Fruit fly (Drosophila melanogaster): ENCODE measurements around the gene Hsp83.

dm6 chr3L:3172445-3172844, 20.3 kb upstream of the Hsp83 start, which contains the start of gene CG14963:
- TF ChIP-seq psq (optimal IDR thresholded peaks at IDR 0.05), result no peak
- TF ChIP-seq EcR (GFP tag; optimal IDR thresholded peaks at IDR 0.05), result no peak
- no peak for TF ChIP-seq Dll (optimal IDR thresholded peaks at IDR 0.05)
- TF ChIP-seq pan (optimal IDR thresholded peaks at IDR 0.05), result no peak
- TF ChIP-seq usp (GFP tag; optimal IDR thresholded peaks at IDR 0.05), result no peak

All from whole organism.